Worm (Caenorhabditis elegans) whole organism, L4/young adult: ENCODE measurements around the gene rabr-4.

Source experiments
- W03F9.2 ChIP-seq: fragments of 150-350 bp; optimal IDR thresholded peaks from 2 replicates; lab custom pipeline; 2014; ENCODE audit warnings: missing biosample characterization, missing genetic modification characterization
- him-1 ChIP-seq: sonication (generic microtip); optimal IDR thresholded peaks from 2 replicates; lab custom pipeline; 2016; ENCODE audit warnings: missing genotype, missing genetic modification reagents, missing genetic modification characterization, missing compliant biosample characterization

- no peak for TF ChIP-seq him-1 (tag; lab: Kevin White, UChicago)
- TF ChIP-seq W03F9.2 (tag; lab: Kevin White, UChicago): no peak
These were observed 15.1 kb downstream of the rabr-4 start, which contains the start of gene oac-15 for ce11 chrV:16209837-16210236.
